Worm (Caenorhabditis elegans): ENCODE measurements around the gene B0457.4.

DNA sequence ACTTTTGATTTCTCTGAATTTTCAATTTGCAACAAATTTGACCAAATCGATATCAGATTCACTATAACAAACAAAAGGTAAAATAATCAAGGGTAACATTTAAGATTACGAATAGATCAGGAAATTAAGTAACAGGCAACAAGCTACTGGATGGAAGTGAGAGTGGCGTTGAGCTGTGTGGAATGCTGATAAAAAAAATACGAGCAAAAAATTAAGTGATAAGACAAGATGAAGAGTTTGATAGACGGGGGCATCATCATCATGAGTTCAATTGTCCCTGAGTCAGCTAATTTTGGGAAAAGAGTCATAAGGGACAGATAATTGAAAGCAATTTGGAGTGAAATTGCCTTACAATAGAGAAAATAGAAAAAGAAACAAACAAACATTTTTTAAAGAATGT, 45.0 kb downstream of the B0457.4 start:
- TF ChIP-seq nhr-77 (tag; optimal IDR thresholded peaks at IDR 0.05) (no peak), lin-13 (GFP tag; optimal IDR thresholded peaks at IDR 0.05) (no peak), fos-1 (tag; optimal IDR thresholded peaks at IDR 0.05) (no peak), fkh-10 (GFP tag; optimal IDR thresholded peaks at IDR 0.05) (no peak), egl-27 (tag; optimal IDR thresholded peaks at IDR 0.05) (no peak), ztf-11 (tag; optimal IDR thresholded peaks at IDR 0.05) (no peak), aly-2 (tag; optimal IDR thresholded peaks at IDR 0.05) (no peak), nhr-84 (tag; optimal IDR thresholded peaks at IDR 0.05) (no peak), hpl-2 (GFP tag; optimal IDR thresholded peaks at IDR 0.05) (no peak), nhr-237 (tag; optimal IDR thresholded peaks at IDR 0.05) (no peak)

Data from whole organism, L1 larva.